Fruit fly (Drosophila melanogaster) whole organism, adult: ENCODE measurements around the gene CG31233.

ENCODE experiments used
- CG11617 ChIP-seq: fragments of 200-800 bp; sonication (Bioruptor generic); optimal IDR thresholded peaks from 2 replicates; lab custom pipeline; 2017; ENCODE audit warnings: mild to moderate bottlenecking, missing biosample characterization, missing genetic modification reagents, missing genetic modification characterization
- CG12768 ChIP-seq: fragments of 200-800 bp; sonication (Bioruptor generic); optimal IDR thresholded peaks from 2 replicates; lab custom pipeline; 2017; ENCODE audit warnings: missing biosample characterization, missing genetic modification characterization, mild to moderate bottlenecking, moderate library complexity, missing genetic modification reagents
- CG14711 ChIP-seq: fragments of 200-800 bp; sonication (Bioruptor generic); optimal IDR thresholded peaks from 2 replicates; lab custom pipeline; 2018; ENCODE audit warnings: missing biosample characterization, mild to moderate bottlenecking, missing genetic modification characterization, moderate library complexity
- CG1620 ChIP-seq: fragments of 200-800 bp; sonication (Bioruptor generic); optimal IDR thresholded peaks from 2 replicates; lab custom pipeline; 2016; ENCODE audit warnings: missing biosample characterization, missing genetic modification characterization
- CG33017 ChIP-seq: fragments of 200-800 bp; sonication (Bioruptor generic); optimal IDR thresholded peaks from 2 replicates; lab custom pipeline; 2018; ENCODE audit warnings: missing biosample characterization, mild to moderate bottlenecking, missing genetic modification characterization, moderate library complexity
- CG5204 ChIP-seq: fragments of 200-800 bp; sonication (Bioruptor generic); optimal IDR thresholded peaks from 2 replicates; lab custom pipeline; 2016; ENCODE audit warnings: missing biosample characterization, missing genetic modification characterization
- CG7045 ChIP-seq: fragments of 200-800 bp; sonication (Bioruptor generic); optimal IDR thresholded peaks from 2 replicates; lab custom pipeline; 2017; ENCODE audit warnings: missing biosample characterization, mild to moderate bottlenecking, missing genetic modification characterization
- CG7101 ChIP-seq: fragments of 200-800 bp; sonication (Bioruptor generic); optimal IDR thresholded peaks from 2 replicates; lab custom pipeline; 2018; ENCODE audit warnings: missing biosample characterization, mild to moderate bottlenecking, missing genetic modification characterization, moderate library complexity
- Clk ChIP-seq: fragments of 200-800 bp; sonication (Bioruptor generic); optimal IDR thresholded peaks from 2 replicates; lab custom pipeline; 2017; ENCODE audit warnings: missing biosample characterization, missing genetic modification characterization
- Crg-1 ChIP-seq: fragments of 200-800 bp; sonication (Bioruptor generic); optimal IDR thresholded peaks from 2 replicates; lab custom pipeline; 2016; ENCODE audit warnings: missing biosample characterization, missing genetic modification characterization
- Hr96 ChIP-seq: fragments of 200-800 bp; sonication (Bioruptor generic); optimal IDR thresholded peaks from 2 replicates; lab custom pipeline; 2016; ENCODE audit warnings: missing biosample characterization, missing genetic modification characterization
- Mnt ChIP-seq: fragments of 200-800 bp; sonication (Bioruptor generic); optimal IDR thresholded peaks from 2 replicates; lab custom pipeline; 2016; ENCODE audit warnings: missing biosample characterization, mild to moderate bottlenecking, missing genetic modification characterization
- bab1 ChIP-seq: fragments of 200-800 bp; sonication (Bioruptor generic); optimal IDR thresholded peaks from 3 replicates; lab custom pipeline; 2019; ENCODE audit warnings: missing biosample characterization, mild to moderate bottlenecking, missing genetic modification characterization, moderate library complexity
- cic ChIP-seq: fragments of 200-800 bp; sonication (Bioruptor generic); optimal IDR thresholded peaks from 2 replicates; lab custom pipeline; 2017; ENCODE audit warnings: missing biosample characterization, mild to moderate bottlenecking, missing genetic modification characterization, moderate library complexity
- cnc ChIP-seq, 2 experiments: fragments of >200 bp; optimal IDR thresholded peaks; 2 replicates each; lab custom pipeline; 2017
- kay ChIP-seq: fragments of 200-800 bp; sonication (Bioruptor generic); peaks from one replicate; lab custom pipeline; 2016; ENCODE audit warnings: missing biosample characterization, missing genetic modification characterization, borderline replicate concordance
- ovo ChIP-seq: fragments of 200-800 bp; sonication (Bioruptor generic); optimal IDR thresholded peaks from 2 replicates; lab custom pipeline; 2016; ENCODE audit warnings: missing biosample characterization, missing genetic modification characterization
- pad ChIP-seq: fragments of 200-800 bp; sonication (Bioruptor generic); optimal IDR thresholded peaks from 3 replicates; lab custom pipeline; 2017; ENCODE audit warnings: missing biosample characterization, missing genetic modification characterization, mild to moderate bottlenecking, moderate library complexity, missing genetic modification reagents
- tj ChIP-seq: fragments of 200-800 bp; sonication (Bioruptor generic); optimal IDR thresholded peaks from 3 replicates; lab custom pipeline; 2017; ENCODE audit warnings: missing biosample characterization, mild to moderate bottlenecking, missing genetic modification characterization, moderate library complexity
- toe ChIP-seq: fragments of 200-800 bp; sonication (Bioruptor generic); optimal IDR thresholded peaks from 2 replicates; lab custom pipeline; 2016; ENCODE audit warnings: missing biosample characterization, missing genetic modification characterization

CG31233 gene

DNA sequence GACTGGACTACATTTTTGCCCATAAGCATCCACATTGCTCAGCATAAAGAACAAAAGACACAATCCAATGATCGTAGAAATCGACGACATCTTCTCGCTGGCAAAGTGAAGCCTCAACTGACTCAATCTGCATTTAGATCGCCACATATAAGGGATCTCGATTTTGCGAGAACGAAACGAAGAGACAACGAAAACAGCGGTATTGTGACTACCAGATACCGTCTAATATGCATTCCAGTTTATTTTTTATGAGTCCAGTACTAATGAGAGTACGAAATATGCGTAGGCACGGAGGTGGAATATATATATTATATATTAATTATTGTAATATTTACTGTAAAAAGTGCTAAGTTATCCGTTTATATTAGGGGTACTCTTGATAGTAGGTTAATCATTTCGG is 10.6 kb upstream of the CG31233 start, which contains the start of gene CG34034:
CG34034 (minus strand) TSS at position 101 of the 400 bp plus-strand sequence.
- no peak for TF ChIP-seq tj (GFP tag; lab: Kevin White, UChicago)
- TF ChIP-seq CG11617 (GFP tag; lab: Kevin White, UChicago) = no peak
- no peak for TF ChIP-seq cnc (optimal IDR thresholded peaks at IDR 0.05; lab: Kevin White, UChicago)
- no peak for TF ChIP-seq cic
- TF ChIP-seq Mnt = no peak
- no peak for TF ChIP-seq kay (GFP tag; lab: Kevin White, UChicago)
- TF ChIP-seq Clk (GFP tag; lab: Kevin White, UChicago) = no peak
- no peak for TF ChIP-seq ovo
- no peak for TF ChIP-seq toe (GFP tag; lab: Kevin White, UChicago)
- no peak for TF ChIP-seq pad
- no peak for TF ChIP-seq CG7045 (GFP tag; lab: Kevin White, UChicago)
- no peak for TF ChIP-seq CG33017 (tag; lab: Kevin White, UChicago)
- no peak for TF ChIP-seq CG12768 (GFP tag; lab: Kevin White, UChicago)
- no peak for TF ChIP-seq Crg-1 (GFP tag; lab: Kevin White, UChicago)
- TF ChIP-seq CG7101 = no peak
- TF ChIP-seq CG14711 (tag; lab: Kevin White, UChicago) = no peak
- TF ChIP-seq CG5204 = no peak
- no peak for TF ChIP-seq Hr96 (GFP tag; lab: Kevin White, UChicago)

dm6 chr3R:21739750-21740319 is 9.8 kb upstream of the CG31233 start, which contains the start of gene CG5849:
CG5849 (plus strand) TSS chr3R:21740105.
- TF ChIP-seq kay (GFP tag; lab: Kevin White, UChicago) (no peak), Mnt (peak; percentile 22)

DNA sequence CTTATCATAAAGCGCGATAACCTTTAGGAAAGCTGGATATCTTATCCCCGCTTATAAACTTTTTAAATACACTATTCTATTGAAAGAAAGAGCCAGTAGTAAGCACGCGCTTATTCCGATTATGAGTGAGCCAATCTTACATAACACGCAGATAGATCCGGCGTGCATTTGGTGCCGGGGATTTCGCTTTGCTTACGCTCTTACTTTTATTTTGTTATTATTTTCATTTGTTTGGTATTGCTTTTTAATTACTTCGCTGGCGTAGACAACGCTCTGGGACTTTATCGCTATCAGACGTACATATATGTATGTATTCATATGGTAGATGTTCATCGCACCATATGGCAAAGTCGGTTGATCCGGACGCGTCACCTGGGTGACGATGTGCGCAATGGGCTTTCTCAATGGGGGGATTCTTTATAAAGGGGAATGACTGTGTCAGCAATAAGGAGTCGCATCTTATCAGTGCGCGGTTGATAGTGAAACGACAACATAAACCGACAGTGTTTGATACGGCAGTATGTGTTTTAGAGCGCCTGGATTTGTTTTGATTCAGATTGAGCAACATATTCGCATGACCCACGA is 8.8 kb upstream of the CG31233 start:
- TF ChIP-seq kay (GFP tag; lab: Kevin White, UChicago) (peak; percentile 95), pad (peak; percentile 5), cic (peak; percentile 72), tj (GFP tag; lab: Kevin White, UChicago) (peak; percentile 51), CG5204 (no peak)

DNA sequence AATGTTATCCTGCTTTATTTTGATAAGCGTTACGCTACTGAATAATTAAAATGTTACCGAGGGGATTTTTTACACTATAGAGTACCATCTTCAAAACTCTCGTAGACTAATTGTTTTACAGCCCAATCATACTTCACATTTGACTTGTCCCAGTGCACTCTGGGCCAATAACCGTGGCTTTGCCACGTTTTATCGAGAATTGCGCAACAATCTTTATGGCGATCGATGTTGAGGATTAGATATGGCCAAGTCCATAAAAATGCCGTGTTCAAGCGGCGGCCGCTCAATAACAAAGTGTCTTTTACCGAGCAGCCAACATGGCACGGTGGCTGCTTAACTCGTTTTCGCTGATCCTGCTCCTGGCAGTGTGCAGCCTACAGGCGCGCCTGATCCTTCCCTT is 4.7 kb upstream of the CG31233 start, which contains the start of gene CG31343:
CG31343 (plus strand) TSS at position 279 of the 400 bp plus-strand sequence.
- no peak for TF ChIP-seq CG5204
- TF ChIP-seq bab1 = no peak

DNA sequence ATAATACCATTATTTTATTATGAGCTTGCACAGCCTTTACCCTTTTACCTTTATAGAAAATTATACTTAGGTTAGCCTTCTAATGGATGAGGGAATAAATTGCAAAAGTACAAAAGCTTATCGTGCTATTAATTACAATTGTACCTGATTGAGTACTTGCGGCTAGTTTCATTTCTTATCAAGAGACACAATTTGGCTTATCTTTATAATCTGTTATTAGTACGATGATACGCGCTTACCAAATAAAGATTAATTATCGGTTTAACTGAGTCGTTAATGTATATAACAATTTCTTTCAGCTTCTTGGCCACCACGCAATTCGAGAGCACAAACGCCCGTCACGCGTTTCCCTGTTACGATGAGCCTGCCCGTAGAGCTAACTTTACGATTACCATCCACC is 3.8 kb upstream of the CG31233 start:
- TF ChIP-seq pad (no peak), cic (peak; percentile 0), cnc (optimal IDR thresholded peaks at IDR 0.05; lab: Kevin White, UChicago) (no peak)

DNA sequence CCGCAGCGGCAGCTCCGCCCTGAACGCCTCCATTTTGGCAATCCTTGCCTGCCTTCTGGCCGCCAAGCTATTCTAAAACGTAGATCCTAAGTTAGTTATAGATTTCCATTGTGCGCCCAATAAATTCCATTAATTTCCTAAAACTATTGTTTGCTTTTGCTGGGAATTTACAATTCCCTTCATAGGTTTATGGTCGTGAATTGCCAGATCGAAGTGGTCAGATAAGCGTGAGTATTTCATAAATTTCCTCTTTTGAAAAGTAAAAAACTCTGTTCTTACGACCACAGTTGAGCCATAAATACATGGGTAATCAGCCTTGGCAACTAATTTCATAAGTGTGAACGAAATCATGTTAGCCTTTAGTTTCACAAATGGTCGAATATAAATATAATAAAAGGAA is 3.4 kb downstream of the CG31233 start:
- TF ChIP-seq CG12768 (GFP tag; lab: Kevin White, UChicago) (no peak), kay (GFP tag; lab: Kevin White, UChicago) (peak; percentile 52), CG1620 (GFP tag; lab: Kevin White, UChicago) (no peak)

DNA sequence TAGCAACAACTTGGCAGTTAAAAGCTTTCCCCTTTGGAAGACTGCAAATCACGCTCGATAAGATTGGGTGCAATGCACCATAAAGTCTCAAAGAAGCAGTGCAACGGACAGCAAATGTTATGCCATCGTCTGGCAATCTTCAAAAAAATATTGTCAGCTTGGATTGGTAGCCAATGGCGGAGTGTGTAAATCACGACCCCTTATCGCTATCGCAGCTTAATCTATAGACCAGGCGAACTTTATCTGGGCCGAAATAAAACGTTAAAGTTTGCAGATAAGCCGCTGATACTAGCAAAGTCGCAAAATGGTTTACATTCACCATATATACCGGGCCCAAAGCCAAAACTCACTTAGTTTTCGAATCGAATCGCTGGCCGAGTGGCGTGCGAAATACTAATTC is 4.3 kb downstream of the CG31233 start, which contains the start of gene CG31198:
CG31198 (plus strand) TSS at position 351 of the 400 bp plus-strand sequence.
- TF ChIP-seq tj (GFP tag; lab: Kevin White, UChicago) (no peak), CG7101 (no peak), bab1 (no peak), CG14711 (tag; lab: Kevin White, UChicago) (no peak), CG12768 (GFP tag; lab: Kevin White, UChicago) (peak; percentile 12), CG33017 (tag; lab: Kevin White, UChicago) (no peak), cnc (optimal IDR thresholded peaks at IDR 0.05; lab: Kevin White, UChicago) (peak in 1 of 2 experiments; percentile 64), CG1620 (GFP tag; lab: Kevin White, UChicago) (no peak), kay (GFP tag; lab: Kevin White, UChicago) (peak; percentile 18), CG11617 (GFP tag; lab: Kevin White, UChicago) (no peak), Clk (GFP tag; lab: Kevin White, UChicago) (no peak), CG7045 (GFP tag; lab: Kevin White, UChicago) (no peak), pad (no peak), Crg-1 (GFP tag; lab: Kevin White, UChicago) (no peak), Hr96 (GFP tag; lab: Kevin White, UChicago) (no peak), CG5204 (no peak), Mnt (peak; percentile 37), ovo (no peak), toe (GFP tag; lab: Kevin White, UChicago) (no peak), cic (peak; percentile 77)

DNA sequence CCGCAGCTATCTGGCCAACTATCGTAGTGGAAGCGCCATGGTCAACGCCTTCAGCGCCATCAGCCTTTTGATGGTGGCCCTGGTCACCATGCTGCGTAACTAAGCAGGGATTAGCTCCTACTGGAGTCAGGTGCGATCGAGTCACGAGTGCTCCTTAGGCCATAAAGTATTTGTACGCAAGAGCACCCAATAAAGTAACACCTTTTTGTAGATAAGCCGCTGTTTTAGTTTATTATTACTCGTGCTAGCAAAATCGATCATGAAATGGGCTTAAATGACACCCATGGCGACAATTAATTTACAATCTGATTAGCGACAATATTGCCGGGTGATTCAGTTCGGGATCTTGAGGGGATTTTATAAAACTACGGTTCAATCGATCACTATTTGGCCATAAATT is 7.9 kb downstream of the CG31233 start:
- TF ChIP-seq bab1 (no peak), cic (peak; percentile 66)
